Worm (Caenorhabditis elegans) whole organism, L3 larva: ENCODE measurements around the gene srh-111.

Experiments
- R02D3.7 ChIP-seq: fragments of 150-350 bp; optimal IDR thresholded peaks from 2 replicates; lab custom pipeline; 2014; ENCODE audit warnings: missing biosample characterization, missing genetic modification characterization
- ZK546.5 ChIP-seq: sonication (generic microtip); optimal IDR thresholded peaks from 2 replicates; lab custom pipeline; 2017; ENCODE audit warnings: missing biosample characterization, missing genetic modification characterization
- ama-1 ChIP-seq: fragments of 150-350 bp; optimal IDR thresholded peaks from 2 replicates; lab custom pipeline; 2018
- daf-12 ChIP-seq: fragments of 150-350 bp; optimal IDR thresholded peaks from 2 replicates; lab custom pipeline; 2014; ENCODE audit warnings: missing biosample characterization, missing genetic modification reagents, missing genetic modification characterization
- jun-1 ChIP-seq: fragments of 150-350 bp; optimal IDR thresholded peaks from 2 replicates; lab custom pipeline; 2014; ENCODE audit warnings: missing biosample characterization, missing genetic modification reagents, missing genetic modification characterization
- nhr-12 ChIP-seq: fragments of 150-350 bp; optimal IDR thresholded peaks from 2 replicates; lab custom pipeline; 2014; ENCODE audit warnings: missing biosample characterization, missing genetic modification characterization
- nhr-237 ChIP-seq: fragments of 150-350 bp; optimal IDR thresholded peaks from 2 replicates; lab custom pipeline; 2014; ENCODE audit warnings: missing biosample characterization, missing genetic modification characterization
- nhr-25 ChIP-seq: sonication (generic microtip); optimal IDR thresholded peaks from 2 replicates; lab custom pipeline; 2017; ENCODE audit warnings: missing biosample characterization, missing genetic modification characterization
- pha-4 ChIP-seq: fragments of 150-350 bp; optimal IDR thresholded peaks from 2 replicates; lab custom pipeline; 2014; ENCODE audit warnings: missing biosample characterization, missing genetic modification reagents, missing genetic modification characterization
- snpc-4 ChIP-seq: fragments of 150-350 bp; optimal IDR thresholded peaks from 2 replicates; lab custom pipeline; 2014; ENCODE audit warnings: missing biosample characterization, missing genetic modification characterization
- unc-39 ChIP-seq: sonication (generic microtip); optimal IDR thresholded peaks from 4 replicates; lab custom pipeline; 2017; ENCODE audit warnings: missing biosample characterization, missing genetic modification characterization
- zag-1 ChIP-seq: fragments of 150-350 bp; optimal IDR thresholded peaks from 2 replicates; lab custom pipeline; 2014; ENCODE audit warnings: missing biosample characterization, missing genetic modification characterization
- ztf-11 ChIP-seq: fragments of 150-350 bp; optimal IDR thresholded peaks from 2 replicates; lab custom pipeline; 2014; ENCODE audit warnings: missing biosample characterization, missing genetic modification characterization

ce11 chrV:17531410-17531809 is 46.4 kb upstream of the srh-111 start, which contains the start of gene C18D4.4:
- TF ChIP-seq ZK546.5 (tag; lab: Kevin White, UChicago) (no peak), nhr-25 (tag; lab: Kevin White, UChicago) (no peak), nhr-12 (tag; lab: Kevin White, UChicago) (no peak), ama-1 (lab: Kevin White, UChicago) (no peak), unc-39 (tag; lab: Kevin White, UChicago) (no peak), snpc-4 (tag; lab: Kevin White, UChicago) (no peak), zag-1 (tag; lab: Kevin White, UChicago) (no peak), ztf-11 (tag; lab: Kevin White, UChicago) (no peak), daf-12 (tag; lab: Kevin White, UChicago) (no peak), nhr-237 (tag; lab: Kevin White, UChicago) (no peak), pha-4 (tag; lab: Kevin White, UChicago) (no peak), R02D3.7 (tag; lab: Kevin White, UChicago) (no peak), jun-1 (no peak)
